Worm (Caenorhabditis elegans): ENCODE measurements around the gene F16G10.8.
A peak's percentile ranks its signal among the peaks of the same experiment; 100 is the strongest.

DNA sequence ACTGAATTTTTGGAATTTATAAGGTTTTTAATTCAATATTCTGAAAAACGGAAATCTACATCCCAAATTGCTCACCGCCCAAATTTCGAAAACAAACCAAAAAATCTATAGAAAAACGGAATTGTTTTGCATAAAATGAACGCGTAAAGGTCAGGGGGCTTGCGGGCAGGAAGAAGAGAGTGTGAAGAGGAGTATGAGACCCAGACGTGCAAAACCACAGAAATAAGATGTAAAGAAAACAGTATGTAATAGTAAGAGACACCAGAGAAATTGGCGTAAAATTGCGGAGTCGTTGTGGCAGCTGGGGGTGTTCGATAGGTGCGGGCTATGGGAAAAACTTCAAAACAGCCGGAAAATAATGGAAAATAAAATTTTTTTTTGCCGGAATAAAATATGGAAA lies 42.3 kb downstream of the F16G10.8 start:
- TF ChIP-seq aly-2 (tag; optimal IDR thresholded peaks at IDR 0.05) (no peak), snpc-4 (tag; optimal IDR thresholded peaks at IDR 0.05) (no peak), ztf-11 (tag; optimal IDR thresholded peaks at IDR 0.05) (no peak), lsy-12 (tag; optimal IDR thresholded peaks at IDR 0.05) (no peak), elt-2 (tag; optimal IDR thresholded peaks at IDR 0.05) (peak; percentile 5), R02D3.7 (tag; optimal IDR thresholded peaks at IDR 0.05) (no peak), fkh-2 (tag; optimal IDR thresholded peaks at IDR 0.05) (no peak), ceh-16 (tag; optimal IDR thresholded peaks at IDR 0.05) (peak; percentile 16), ceh-82 (tag; optimal IDR thresholded peaks at IDR 0.05) (no peak)

Measured in whole organism, L3 larva.